Worm (Caenorhabditis elegans) whole organism, young adult: ENCODE data around the gene sma-5.

Experiments
- B0336.3 ChIP-seq: fragments of 200-800 bp; sonication (Bioruptor generic); IDR thresholded peaks from 2 replicates; pipeline ENCODE4 v1.3.6; 2022; ENCODE audit warnings: missing genetic modification characterization, missing compliant biosample characterization
- D2030.7 ChIP-seq: fragments of 200-800 bp; sonication (Bioruptor generic); IDR thresholded peaks from 2 replicates; pipeline ENCODE4 v1.3.6; 2022; ENCODE audit warnings: missing genetic modification reagents, missing genetic modification characterization, missing compliant biosample characterization
- F10E7.11 ChIP-seq: sonication (generic microtip); optimal IDR thresholded peaks from 2 replicates; lab custom pipeline; 2017; ENCODE audit warnings: mild to moderate bottlenecking, missing genetic modification characterization, moderate library complexity, missing compliant biosample characterization
- F23B12.7 ChIP-seq: sonication (generic microtip); optimal IDR thresholded peaks from 2 replicates; lab custom pipeline; 2017; ENCODE audit warnings: missing genetic modification characterization, mild to moderate bottlenecking, missing compliant biosample characterization, antibody characterized with exemption, moderate library complexity; ENCODE audit not compliant: insufficient read depth
- F33H1.4 ChIP-seq: fragments of 200-800 bp; sonication (Bioruptor generic); IDR thresholded peaks from 2 replicates; pipeline ENCODE4 v1.3.6; 2022; ENCODE audit warnings: missing genetic modification reagents, missing genetic modification characterization, missing compliant biosample characterization
- F37B4.10 ChIP-seq: fragments of 200-800 bp; sonication (Bioruptor generic); IDR thresholded peaks from 2 replicates; pipeline ENCODE4 v1.3.6; 2022; ENCODE audit warnings: missing genetic modification characterization, missing compliant biosample characterization
- F52B5.7 ChIP-seq: sonication (generic microtip); optimal IDR thresholded peaks from 2 replicates; lab custom pipeline; 2016; ENCODE audit warnings: mild to moderate bottlenecking, missing genetic modification characterization, missing compliant biosample characterization
- T26A5.8 ChIP-seq: sonication (generic microtip); optimal IDR thresholded peaks from 2 replicates; lab custom pipeline; 2016; ENCODE audit warnings: missing genetic modification characterization, missing compliant biosample characterization
- Y53F4B.3 ChIP-seq: fragments of 200-800 bp; sonication (Bioruptor generic); IDR thresholded peaks from 2 replicates; pipeline ENCODE4 v1.3.6; 2022; ENCODE audit warnings: missing genetic modification reagents, missing genetic modification characterization, missing compliant biosample characterization
- Y53G8AR.9 ChIP-seq: fragments of 200-800 bp; sonication (Bioruptor generic); conservative IDR thresholded peaks from 2 replicates; pipeline ENCODE4 v1.3.6; 2022; ENCODE audit warnings: missing genetic modification reagents, missing genetic modification characterization, missing compliant biosample characterization
- ZK185.1 ChIP-seq: sonication (generic microtip); optimal IDR thresholded peaks from 2 replicates; lab custom pipeline; 2016; ENCODE audit warnings: mild to moderate bottlenecking, missing genetic modification characterization, missing compliant biosample characterization; ENCODE audit not compliant: poor library complexity, severe bottlenecking
- cebp-1 ChIP-seq, 2 experiments: fragments of 200-800 bp in 1 of 2; sonication (Bioruptor generic) in 1 of 2; sonication (generic microtip) in 1 of 2; IDR thresholded peaks in 1 of 2; optimal IDR thresholded peaks in 1 of 2; 2 replicates each; pipeline versions ENCODE4 v1.3.6 to Lab custom; 2017 to 2022; ENCODE audit warnings: missing compliant biosample characterization in 2 of 2, missing genetic modification characterization in 2 of 2, mild to moderate bottlenecking in 1 of 2, missing genetic modification reagents in 1 of 2, moderate library complexity in 1 of 2
- ceh-100 ChIP-seq: fragments of 200-800 bp; sonication (Bioruptor generic); IDR thresholded peaks from 2 replicates; pipeline ENCODE4 v1.3.6; 2022; ENCODE audit warnings: missing genetic modification reagents, missing genetic modification characterization, missing compliant biosample characterization
- chd-7 ChIP-seq: sonication (generic microtip); optimal IDR thresholded peaks from 2 replicates; lab custom pipeline; 2016; ENCODE audit warnings: mild to moderate bottlenecking, missing genetic modification characterization, moderate library complexity, missing compliant biosample characterization
- die-1 ChIP-seq: sonication (generic microtip); optimal IDR thresholded peaks from 2 replicates; lab custom pipeline; 2016; ENCODE audit warnings: missing genotype, mild to moderate bottlenecking, missing genetic modification characterization, missing compliant biosample characterization
- dox-1 ChIP-seq: fragments of 200-800 bp; sonication (Bioruptor generic); IDR thresholded peaks from 2 replicates; pipeline ENCODE4 v1.3.6; 2022; ENCODE audit warnings: missing genetic modification reagents, missing genetic modification characterization, missing compliant biosample characterization
- dpl-1 ChIP-seq: fragments of 150-350 bp; optimal IDR thresholded peaks from 2 replicates; lab custom pipeline; 2014; ENCODE audit warnings: missing biosample characterization, missing genetic modification reagents, missing genetic modification characterization
- ets-4 ChIP-seq: fragments of 200-800 bp; sonication (Bioruptor generic); optimal IDR thresholded peaks from 2 replicates; lab custom pipeline; 2018; ENCODE audit warnings: mild to moderate bottlenecking, missing genetic modification characterization, missing compliant biosample characterization
- him-1 ChIP-seq: sonication (generic microtip); optimal IDR thresholded peaks from 2 replicates; lab custom pipeline; 2016; ENCODE audit warnings: missing genotype, missing genetic modification reagents, missing genetic modification characterization, missing compliant biosample characterization
- hlh-12 ChIP-seq: sonication (generic microtip); optimal IDR thresholded peaks from 2 replicates; lab custom pipeline; 2016; ENCODE audit warnings: missing genetic modification characterization, missing compliant biosample characterization
- let-607 ChIP-seq, 2 experiments: fragments of 200-800 bp in 1 of 2; sonication (Bioruptor generic) in 1 of 2; sonication (generic microtip) in 1 of 2; optimal IDR thresholded peaks; 2 replicates each; lab custom pipeline; 2016 to 2018; ENCODE audit warnings: mild to moderate bottlenecking in 2 of 2, missing compliant biosample characterization in 2 of 2, missing genetic modification characterization in 2 of 2, moderate library complexity in 2 of 2, missing genotype in 1 of 2
- madf-6 ChIP-seq: fragments of 200-800 bp; sonication (Bioruptor generic); IDR thresholded peaks from 2 replicates; pipeline ENCODE4 v1.3.6; 2022; ENCODE audit warnings: missing genetic modification reagents, missing genetic modification characterization, missing compliant biosample characterization
- mcd-1 ChIP-seq: fragments of 200-800 bp; sonication (Bioruptor generic); IDR thresholded peaks from 2 replicates; pipeline ENCODE4 v1.3.6; 2022; ENCODE audit warnings: missing genetic modification reagents, missing genetic modification characterization, missing compliant biosample characterization
- nfya-1 ChIP-seq: sonication (generic microtip); optimal IDR thresholded peaks from 2 replicates; lab custom pipeline; 2017; ENCODE audit warnings: antibody characterized with exemption, missing compliant biosample characterization, missing genetic modification characterization, borderline replicate concordance; ENCODE audit not compliant: insufficient read depth
- nfya-2 ChIP-seq: fragments of 200-800 bp; sonication (Bioruptor generic); IDR thresholded peaks from 2 replicates; pipeline ENCODE4 v1.3.6; 2022; ENCODE audit warnings: missing genetic modification reagents, missing genetic modification characterization, missing compliant biosample characterization
- nhr-80 ChIP-seq: sonication (generic microtip); optimal IDR thresholded peaks from 2 replicates; lab custom pipeline; 2016; ENCODE audit warnings: missing genetic modification characterization, missing compliant biosample characterization
- nhr-90 ChIP-seq: sonication (generic microtip); optimal IDR thresholded peaks from 2 replicates; lab custom pipeline; 2016; ENCODE audit warnings: missing genotype, mild to moderate bottlenecking, missing genetic modification characterization, missing compliant biosample characterization
- pbrm-1 ChIP-seq: fragments of 200-800 bp; sonication (Bioruptor generic); IDR thresholded peaks from 2 replicates; pipeline ENCODE4 v1.3.6; 2022; ENCODE audit warnings: missing genetic modification reagents, missing genetic modification characterization, missing compliant biosample characterization
- rec-8 ChIP-seq, 2 experiments: sonication (generic microtip); optimal IDR thresholded peaks; 2 replicates each; lab custom pipeline; 2016; ENCODE audit warnings: mild to moderate bottlenecking in 2 of 2, missing genetic modification characterization in 2 of 2, missing genetic modification reagents in 2 of 2, missing genotype in 2 of 2, missing biosample characterization in 1 of 2, missing compliant biosample characterization in 1 of 2, moderate library complexity in 1 of 2
- rpc-1 ChIP-seq, 2 experiments: fragments of 150-350 bp in 1 of 2; sonication (generic microtip) in 1 of 2; optimal IDR thresholded peaks; 2 replicates each; lab custom pipeline; 2014 to 2018; ENCODE audit warnings: missing biosample characterization in 1 of 2, missing genetic modification characterization in 1 of 2, missing genetic modification reagents in 1 of 2, missing genotype in 1 of 2
- tbp1 ChIP-seq: fragments of 200-800 bp; sonication (Bioruptor generic); optimal IDR thresholded peaks from 2 replicates; lab custom pipeline; 2018; ENCODE audit warnings: mild to moderate bottlenecking, missing genetic modification characterization, missing compliant biosample characterization
- unc-62 ChIP-seq: fragments of 150-350 bp; optimal IDR thresholded peaks from 2 replicates; lab custom pipeline; 2014; ENCODE audit warnings: missing biosample characterization, missing genetic modification reagents, missing genetic modification characterization
- xnd-1 ChIP-seq: sonication (generic microtip); optimal IDR thresholded peaks from 2 replicates; lab custom pipeline; 2016; ENCODE audit warnings: missing genotype, missing genetic modification reagents, missing genetic modification characterization, missing compliant biosample characterization
- ztf-18 ChIP-seq: sonication (generic microtip); optimal IDR thresholded peaks from 2 replicates; lab custom pipeline; 2016; ENCODE audit warnings: missing genotype, mild to moderate bottlenecking, missing genetic modification characterization, missing compliant biosample characterization
- ztf-25 ChIP-seq: fragments of 200-800 bp; sonication (Bioruptor generic); IDR thresholded peaks from 2 replicates; pipeline ENCODE4 v1.3.6; 2022; ENCODE audit warnings: missing genetic modification reagents, missing genetic modification characterization, missing compliant biosample characterization

Gene sma-5

ce11 chrX:12004925-12005324 lies 424 bp downstream of the sma-5 start:
- TF ChIP-seq B0336.3 (no peak), dox-1 (peak; percentile 65), unc-62 (GFP tag; lab: Kevin White, UChicago) (peak; percentile 74), nhr-80 (tag; lab: Kevin White, UChicago) (peak; percentile 81), Y53F4B.3 (GFP tag; lab: Robert Waterston, UW) (no peak), cebp-1 (GFP tag; IDR thresholded peaks at IDR 0.05; lab: Robert Waterston, UW) (peak; percentile 79), cebp-1 (tag; optimal IDR thresholded peaks at IDR 0.05; lab: Kevin White, UChicago) (peak; percentile 88)

- TF ChIP-seq nhr-80 (tag; lab: Kevin White, UChicago) (peak; percentile 51), madf-6 (GFP tag; lab: Robert Waterston, UW) (no peak), cebp-1 (GFP tag; IDR thresholded peaks at IDR 0.05; lab: Robert Waterston, UW) (peak; percentile 57; the same call in 1 of the 2 replicates), cebp-1 (tag; optimal IDR thresholded peaks at IDR 0.05; lab: Kevin White, UChicago) (peak; percentile 77)
Measured at ce11 chrX:12003969-12004368, 1.4 kb downstream of the sma-5 start.

ce11 chrX:12001600-12001999 lies 3.7 kb downstream of the sma-5 start:
- no peak for TF ChIP-seq F23B12.7
- TF ChIP-seq let-607 (tag; optimal IDR thresholded peaks at IDR 0.05; lab: Kevin White, UChicago): peak; percentile 40 to 52
- no peak for TF ChIP-seq F33H1.4 (GFP tag; lab: Robert Waterston, UW)
- TF ChIP-seq dpl-1 (GFP tag; lab: Kevin White, UChicago): no peak
- TF ChIP-seq nhr-80 (tag; lab: Kevin White, UChicago): peak; percentile 83
- no peak for TF ChIP-seq xnd-1 (tag; lab: Kevin White, UChicago)
- TF ChIP-seq nfya-1 (tag; lab: Kevin White, UChicago): no peak
- TF ChIP-seq dox-1: peak; percentile 48; the same call in 1 of the 2 replicates
- TF ChIP-seq F37B4.10: no peak
- TF ChIP-seq Y53F4B.3 (GFP tag; lab: Robert Waterston, UW): no peak
- TF ChIP-seq T26A5.8 (tag; lab: Kevin White, UChicago): no peak

- peak; percentile 68 for TF ChIP-seq nhr-80 (tag; lab: Kevin White, UChicago)
- TF ChIP-seq chd-7 (tag; lab: Kevin White, UChicago): no peak
Measured at ce11 chrX:11999573-11999972, 5.8 kb downstream of the sma-5 start.

- TF ChIP-seq Y53G8AR.9 (GFP tag; lab: Robert Waterston, UW) (0 out of 2 replicates have a peak, but pooled peaks have one; percentile 3), cebp-1 (GFP tag; IDR thresholded peaks at IDR 0.05; lab: Robert Waterston, UW) (no peak), cebp-1 (tag; optimal IDR thresholded peaks at IDR 0.05; lab: Kevin White, UChicago) (no peak)
Measured at ce11 chrX:11996606-11997005, 8.7 kb downstream of the sma-5 start.

ce11 chrX:11994484-11994883 lies 10.9 kb downstream of the sma-5 start, which contains the start of gene C49F5.7:
Gene C49F5.7 (plus strand): TSS chrX:11994784.
- no peak for TF ChIP-seq cebp-1 (GFP tag; IDR thresholded peaks at IDR 0.05; lab: Robert Waterston, UW)
- TF ChIP-seq cebp-1 (tag; optimal IDR thresholded peaks at IDR 0.05; lab: Kevin White, UChicago): no peak
- no peak for TF ChIP-seq ztf-25
- no peak for TF ChIP-seq hlh-12
- no peak for TF ChIP-seq ets-4 (GFP tag; lab: Kevin White, UChicago)
- TF ChIP-seq ceh-100: no peak
- no peak for TF ChIP-seq nhr-90 (tag; lab: Kevin White, UChicago)
- TF ChIP-seq F10E7.11: no peak
- TF ChIP-seq, all 124 proteins: peak for 0

ce11 chrX:11993327-11993726 lies 12.0 kb downstream of the sma-5 start:
- TF ChIP-seq ztf-18 (tag; lab: Kevin White, UChicago): peak; percentile 56
- TF ChIP-seq F52B5.7 (tag; lab: Kevin White, UChicago): no peak
- peak; percentile 56 for TF ChIP-seq him-1 (tag; lab: Kevin White, UChicago)
- peak; percentile 76 for TF ChIP-seq D2030.7 (GFP tag; lab: Robert Waterston, UW)
- TF ChIP-seq rec-8 (tag; optimal IDR thresholded peaks at IDR 0.05; lab: Kevin White, UChicago): peak in 1 of 2 experiments; percentile 33
- TF ChIP-seq T26A5.8 (tag; lab: Kevin White, UChicago): no peak
- peak; percentile 59 for TF ChIP-seq die-1 (tag; lab: Kevin White, UChicago)
- peak; percentile 61 for TF ChIP-seq ZK185.1 (tag; lab: Kevin White, UChicago)
- TF ChIP-seq mcd-1 (GFP tag; lab: Robert Waterston, UW): 0 out of 2 replicates have a peak, but pooled peaks have one; percentile 20
- TF ChIP-seq nfya-2 (GFP tag; lab: Robert Waterston, UW): 0 out of 2 replicates have a peak, but pooled peaks have one; percentile 47
- TF ChIP-seq pbrm-1 (GFP tag; lab: Robert Waterston, UW): peak; percentile 83
- TF ChIP-seq tbp1 (GFP tag; lab: Kevin White, UChicago): peak; percentile 87
- TF ChIP-seq rpc-1 (optimal IDR thresholded peaks at IDR 0.05; lab: Kevin White, UChicago): peak; percentile 70
- TF ChIP-seq rpc-1 (tag; optimal IDR thresholded peaks at IDR 0.05; lab: Kevin White, UChicago): peak; percentile 81
